Worm (Caenorhabditis elegans) whole organism, L3 larva: ENCODE measurements around the gene lact-1.
A peak's percentile ranks its signal among the peaks of the same experiment; 100 is the strongest.

Experiments used
- ZK546.5 ChIP-seq: sonication (generic microtip); optimal IDR thresholded peaks from 2 replicates; lab custom pipeline; 2017; ENCODE audit warnings: missing biosample characterization, missing genetic modification characterization
- aly-2 ChIP-seq: fragments of 150-350 bp; optimal IDR thresholded peaks from 2 replicates; lab custom pipeline; 2014; ENCODE audit warnings: missing biosample characterization, missing genetic modification characterization
- ama-1 ChIP-seq: fragments of 150-350 bp; optimal IDR thresholded peaks from 2 replicates; lab custom pipeline; 2018
- ceh-16 ChIP-seq: sonication (generic microtip); optimal IDR thresholded peaks from 2 replicates; lab custom pipeline; 2017; ENCODE audit warnings: missing biosample characterization, missing genetic modification characterization
- ceh-28 ChIP-seq: fragments of 150-350 bp; optimal IDR thresholded peaks from 2 replicates; lab custom pipeline; 2014; ENCODE audit warnings: missing biosample characterization, missing genetic modification reagents, missing genetic modification characterization
- ceh-82 ChIP-seq: fragments of 150-350 bp; optimal IDR thresholded peaks from 2 replicates; lab custom pipeline; 2014; ENCODE audit warnings: missing biosample characterization, missing genetic modification characterization
- ceh-9 ChIP-seq: sonication (generic microtip); optimal IDR thresholded peaks from 2 replicates; lab custom pipeline; 2018; ENCODE audit warnings: missing biosample characterization, missing genetic modification characterization
- daf-12 ChIP-seq: fragments of 150-350 bp; optimal IDR thresholded peaks from 2 replicates; lab custom pipeline; 2014; ENCODE audit warnings: missing biosample characterization, missing genetic modification reagents, missing genetic modification characterization
- egl-27 ChIP-seq: sonication (generic microtip); optimal IDR thresholded peaks from 4 replicates; lab custom pipeline; 2017; ENCODE audit warnings: missing biosample characterization, missing genetic modification reagents, missing genetic modification characterization
- egl-5 ChIP-seq: fragments of 150-350 bp; optimal IDR thresholded peaks from 2 replicates; lab custom pipeline; 2017; ENCODE audit warnings: missing biosample characterization, missing genetic modification reagents, missing genetic modification characterization, inconsistent platforms
- elt-1 ChIP-seq: fragments of 150-350 bp; optimal IDR thresholded peaks from 2 replicates; lab custom pipeline; 2014; ENCODE audit warnings: missing biosample characterization, missing genetic modification characterization
- elt-2 ChIP-seq: sonication (generic microtip); optimal IDR thresholded peaks from 2 replicates; lab custom pipeline; 2016; ENCODE audit warnings: missing genetic modification reagents, mild to moderate bottlenecking, missing genetic modification characterization, missing compliant biosample characterization
- elt-3 ChIP-seq, 3 experiments: fragments of 150-350 bp in 1 of 3; sonication (generic microtip) in 2 of 3; optimal IDR thresholded peaks; 2 replicates in 2 of 3; 4 replicates in 1 of 3; lab custom pipeline; 2014 to 2017; ENCODE audit warnings: missing biosample characterization in 3 of 3, missing genetic modification characterization in 3 of 3
- eor-1 ChIP-seq, 2 experiments: fragments of 150-350 bp; optimal IDR thresholded peaks; 2 replicates each; lab custom pipeline; 2014 to 2018; ENCODE audit warnings: missing biosample characterization in 2 of 2, missing genetic modification characterization in 2 of 2
- fkh-10 ChIP-seq: sonication (generic microtip); optimal IDR thresholded peaks from 2 replicates; lab custom pipeline; 2017; ENCODE audit warnings: missing biosample characterization, missing genetic modification reagents, missing genetic modification characterization
- fkh-2 ChIP-seq: fragments of 150-350 bp; optimal IDR thresholded peaks from 2 replicates; lab custom pipeline; 2014; ENCODE audit warnings: missing biosample characterization, missing genetic modification reagents, missing genetic modification characterization
- fos-1 ChIP-seq: fragments of 150-350 bp; optimal IDR thresholded peaks from 2 replicates; lab custom pipeline; 2014; ENCODE audit warnings: missing biosample characterization, missing genetic modification characterization
- lin-15B ChIP-seq: fragments of 150-350 bp; optimal IDR thresholded peaks from 2 replicates; lab custom pipeline; 2014; ENCODE audit warnings: missing biosample characterization, missing genetic modification characterization
- lin-39 ChIP-seq: fragments of 150-350 bp; optimal IDR thresholded peaks from 2 replicates; lab custom pipeline; 2018; ENCODE audit warnings: missing biosample characterization, missing genetic modification reagents, missing genetic modification characterization
- lsy-12 ChIP-seq: sonication (generic microtip); optimal IDR thresholded peaks from 2 replicates; lab custom pipeline; 2016; ENCODE audit warnings: mild to moderate bottlenecking, missing genetic modification characterization, missing compliant biosample characterization
- mdl-1 ChIP-seq: fragments of 150-350 bp; optimal IDR thresholded peaks from 2 replicates; lab custom pipeline; 2014; ENCODE audit warnings: missing biosample characterization, missing genetic modification characterization
- mml-1 ChIP-seq: fragments of 150-350 bp; sonication (generic microtip); optimal IDR thresholded peaks from 3 replicates; lab custom pipeline; 2014; ENCODE audit warnings: missing biosample characterization, missing genetic modification characterization
- nfya-1 ChIP-seq: sonication (generic microtip); optimal IDR thresholded peaks from 2 replicates; lab custom pipeline; 2017; ENCODE audit warnings: missing genetic modification characterization, mild to moderate bottlenecking, missing compliant biosample characterization, antibody characterized with exemption, moderate library complexity; ENCODE audit not compliant: insufficient read depth
- nhr-11 ChIP-seq: fragments of 150-350 bp; optimal IDR thresholded peaks from 2 replicates; lab custom pipeline; 2014; ENCODE audit warnings: missing biosample characterization, missing genetic modification characterization
- nhr-23 ChIP-seq: fragments of 150-350 bp; optimal IDR thresholded peaks from 2 replicates; lab custom pipeline; 2014; ENCODE audit warnings: missing biosample characterization, missing genetic modification reagents, missing genetic modification characterization
- nhr-237 ChIP-seq: fragments of 150-350 bp; optimal IDR thresholded peaks from 2 replicates; lab custom pipeline; 2014; ENCODE audit warnings: missing biosample characterization, missing genetic modification characterization
- nhr-25 ChIP-seq: sonication (generic microtip); optimal IDR thresholded peaks from 2 replicates; lab custom pipeline; 2017; ENCODE audit warnings: missing biosample characterization, missing genetic modification characterization
- nhr-28 ChIP-seq: fragments of 150-350 bp; optimal IDR thresholded peaks from 2 replicates; lab custom pipeline; 2014; ENCODE audit warnings: missing biosample characterization, missing genetic modification characterization
- nhr-43 ChIP-seq: sonication (generic microtip); optimal IDR thresholded peaks from 2 replicates; lab custom pipeline; 2016; ENCODE audit warnings: mild to moderate bottlenecking, missing genetic modification characterization, missing compliant biosample characterization; ENCODE audit not compliant: poor library complexity, severe bottlenecking
- nhr-67 ChIP-seq: fragments of 150-350 bp; optimal IDR thresholded peaks from 2 replicates; lab custom pipeline; 2014; ENCODE audit warnings: missing biosample characterization, missing genetic modification characterization
- nhr-76 ChIP-seq: fragments of 150-350 bp; sonication (generic microtip); optimal IDR thresholded peaks from 5 replicates; lab custom pipeline; 2014; ENCODE audit warnings: missing biosample characterization, missing genetic modification characterization
- nhr-77 ChIP-seq: fragments of 150-350 bp; optimal IDR thresholded peaks from 2 replicates; lab custom pipeline; 2014; ENCODE audit warnings: missing biosample characterization, missing genetic modification characterization
- pqm-1 ChIP-seq: fragments of 150-350 bp; optimal IDR thresholded peaks from 2 replicates; lab custom pipeline; 2017; ENCODE audit warnings: missing biosample characterization, missing genetic modification characterization, inconsistent platforms
- sea-2 ChIP-seq: fragments of 150-350 bp; sonication (generic microtip); optimal IDR thresholded peaks from 4 replicates; lab custom pipeline; 2014; ENCODE audit warnings: missing biosample characterization, missing genetic modification reagents, missing genetic modification characterization
- skn-1 ChIP-seq: fragments of 150-350 bp; optimal IDR thresholded peaks from 2 replicates; lab custom pipeline; 2014; ENCODE audit warnings: missing biosample characterization, missing genetic modification characterization
- snpc-4 ChIP-seq: fragments of 150-350 bp; optimal IDR thresholded peaks from 2 replicates; lab custom pipeline; 2014; ENCODE audit warnings: missing biosample characterization, missing genetic modification characterization
- tbx-2 ChIP-seq: sonication (generic microtip); optimal IDR thresholded peaks from 2 replicates; lab custom pipeline; 2016; ENCODE audit warnings: mild to moderate bottlenecking, missing genetic modification characterization, missing compliant biosample characterization
- unc-39 ChIP-seq: sonication (generic microtip); optimal IDR thresholded peaks from 4 replicates; lab custom pipeline; 2017; ENCODE audit warnings: missing biosample characterization, missing genetic modification characterization
- unc-62 ChIP-seq: fragments of 150-350 bp; sonication (generic microtip); optimal IDR thresholded peaks from 4 replicates; lab custom pipeline; 2014; ENCODE audit warnings: missing biosample characterization, missing genetic modification reagents, missing genetic modification characterization
- ztf-11 ChIP-seq: fragments of 150-350 bp; optimal IDR thresholded peaks from 2 replicates; lab custom pipeline; 2014; ENCODE audit warnings: missing biosample characterization, missing genetic modification characterization
- ztf-4 ChIP-seq: fragments of 150-350 bp; optimal IDR thresholded peaks from 2 replicates; lab custom pipeline; 2014; ENCODE audit warnings: missing biosample characterization, missing genetic modification characterization

Gene lact-1

ce11 chrX:7234723-7235203, 25.4 kb downstream of the lact-1 start (continued):
- TF ChIP-seq unc-39 (tag; lab: Kevin White, UChicago) (peak; percentile 57), ztf-11 (tag; lab: Kevin White, UChicago) (no peak), unc-62 (GFP tag; lab: Kevin White, UChicago) (no peak), fos-1 (tag; lab: Kevin White, UChicago) (no peak)

- TF ChIP-seq aly-2 (no peak), fkh-10 (GFP tag; lab: Kevin White, UChicago) (no peak), daf-12 (tag; lab: Kevin White, UChicago) (no peak), nhr-237 (tag; lab: Kevin White, UChicago) (no peak), nhr-11 (tag; lab: Kevin White, UChicago) (no peak), ceh-16 (tag; lab: Kevin White, UChicago) (no peak), nhr-23 (tag; lab: Kevin White, UChicago) (no peak), lin-15B (no peak), ztf-4 (tag; lab: Kevin White, UChicago) (no peak), ZK546.5 (no peak), unc-39 (tag; lab: Kevin White, UChicago) (no peak), fkh-2 (tag; lab: Kevin White, UChicago) (no peak), nhr-25 (tag; lab: Kevin White, UChicago) (no peak), ceh-28 (tag; lab: Kevin White, UChicago) (no peak), nhr-28 (tag; lab: Kevin White, UChicago) (no peak), ceh-82 (tag; lab: Kevin White, UChicago) (no peak), nhr-43 (tag; lab: Kevin White, UChicago) (no peak), snpc-4 (no peak), eor-1 (tag; optimal IDR thresholded peaks at IDR 0.05; lab: Kevin White, UChicago) (no peak), lsy-12 (tag; lab: Kevin White, UChicago) (no peak)
Measured at ce11 chrX:7234074-7234453, 26.1 kb downstream of the lact-1 start.

ce11 chrX:7233127-7234073, 26.8 kb downstream of the lact-1 start:
- TF ChIP-seq nhr-76 (no peak), elt-2 (tag; lab: Kevin White, UChicago) (peak; percentile 73), elt-3 (tag; optimal IDR thresholded peaks at IDR 0.05; lab: Kevin White, UChicago) (no peak), skn-1 (tag; lab: Kevin White, UChicago) (no peak), ZK546.5 (no peak)

DNA sequence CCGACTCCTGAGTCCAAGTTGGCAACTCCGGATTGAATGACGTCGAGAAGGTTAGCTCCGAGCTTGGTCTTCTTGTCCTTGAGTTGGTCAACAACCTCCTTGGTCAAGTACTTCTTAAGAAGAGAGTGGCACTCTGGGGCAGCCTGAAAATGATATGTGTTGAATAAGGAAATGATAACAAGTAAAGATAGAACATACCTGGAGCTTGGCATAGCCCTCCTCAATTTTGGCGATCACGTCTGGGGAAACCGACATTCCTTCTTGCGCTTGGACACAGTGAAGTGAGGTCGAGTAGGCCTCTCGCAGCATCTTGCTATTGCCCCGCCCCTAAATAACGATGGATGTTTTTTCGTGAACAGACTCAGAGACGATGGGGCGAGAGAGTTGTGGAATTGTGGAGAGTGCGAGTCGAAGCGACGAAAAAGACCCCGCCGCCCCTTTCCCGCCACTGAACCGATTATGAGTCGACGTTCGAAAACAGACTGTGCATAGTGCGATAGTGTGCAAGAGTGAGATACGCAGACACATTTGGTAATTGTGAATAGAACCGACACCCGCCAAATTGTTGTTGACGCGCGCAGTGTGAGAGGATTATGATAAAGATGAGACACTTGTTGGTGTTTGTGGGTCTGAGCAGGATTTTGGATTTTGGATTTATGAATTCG, 27.9 kb downstream of the lact-1 start:
- TF ChIP-seq elt-1 (tag; lab: Kevin White, UChicago) (no peak), mml-1 (tag; lab: Kevin White, UChicago) (no peak), unc-62 (GFP tag; lab: Kevin White, UChicago) (no peak), nhr-77 (no peak), nhr-43 (tag; lab: Kevin White, UChicago) (peak; percentile 13), ceh-9 (tag; lab: Kevin White, UChicago) (no peak), ceh-16 (tag; lab: Kevin White, UChicago) (no peak), lin-15B (no peak), daf-12 (tag; lab: Kevin White, UChicago) (no peak), egl-5 (tag; lab: Kevin White, UChicago) (no peak), nhr-76 (no peak), nfya-1 (tag; lab: Kevin White, UChicago) (peak; percentile 63), elt-2 (tag; lab: Kevin White, UChicago) (peak; percentile 60), mdl-1 (tag; lab: Kevin White, UChicago) (no peak), nhr-11 (tag; lab: Kevin White, UChicago) (no peak), nhr-25 (tag; lab: Kevin White, UChicago) (no peak), ama-1 (lab: Kevin White, UChicago) (peak; percentile 90), fkh-10 (GFP tag; lab: Kevin White, UChicago) (no peak), lin-39 (peak; percentile 66), nhr-23 (tag; lab: Kevin White, UChicago) (peak; percentile 27), egl-27 (tag; lab: Kevin White, UChicago) (no peak), fkh-2 (tag; lab: Kevin White, UChicago) (no peak), tbx-2 (tag; lab: Kevin White, UChicago) (no peak), ztf-4 (tag; lab: Kevin White, UChicago) (no peak), eor-1 (tag; optimal IDR thresholded peaks at IDR 0.05; lab: Kevin White, UChicago) (no peak), nhr-67 (tag; lab: Kevin White, UChicago) (no peak), ceh-28 (tag; lab: Kevin White, UChicago) (no peak), unc-39 (tag; lab: Kevin White, UChicago) (no peak), sea-2 (no peak), pqm-1 (tag; lab: Kevin White, UChicago) (peak; percentile 31), nhr-237 (tag; lab: Kevin White, UChicago) (no peak), lsy-12 (tag; lab: Kevin White, UChicago) (no peak), fos-1 (tag; lab: Kevin White, UChicago) (no peak), nhr-28 (tag; lab: Kevin White, UChicago) (no peak)
